Fruit fly (Drosophila melanogaster) whole organism, wandering third instar larva: ENCODE results near the gene Mau2.

Source experiments
- Abd-B ChIP-seq: fragments of >200 bp; optimal IDR thresholded peaks from 2 replicates; lab custom pipeline; 2017; ENCODE audit warnings: missing biosample characterization, missing genetic modification characterization
- CG32264 ChIP-seq: fragments of 200-800 bp; sonication (Bioruptor generic); optimal IDR thresholded peaks from 2 replicates; lab custom pipeline; 2016; ENCODE audit warnings: missing biosample characterization, missing genetic modification characterization
- CG9705 ChIP-seq: fragments of 200-800 bp; sonication (Bioruptor generic); optimal IDR thresholded peaks from 2 replicates; lab custom pipeline; 2018; ENCODE audit warnings: missing biosample characterization, mild to moderate bottlenecking, missing genetic modification characterization
- CrebA ChIP-seq: fragments of 200-800 bp; sonication (Bioruptor generic); optimal IDR thresholded peaks from 2 replicates; lab custom pipeline; 2016; ENCODE audit warnings: missing biosample characterization, mild to moderate bottlenecking, missing genetic modification characterization, borderline replicate concordance
- Dfd ChIP-seq: fragments of >200 bp; optimal IDR thresholded peaks from 2 replicates; lab custom pipeline; 2017; ENCODE audit warnings: missing biosample characterization, missing genetic modification characterization
- Dif ChIP-seq: fragments of 200-275, 200-300 bp; sonication (Bioruptor generic); optimal IDR thresholded peaks from 2 replicates; lab custom pipeline; 2018; ENCODE audit warnings: missing biosample characterization, missing genetic modification characterization; ENCODE audit not compliant: partially characterized antibody
- GATAd ChIP-seq: sonication (Bioruptor generic); optimal IDR thresholded peaks from 2 replicates; lab custom pipeline; 2016; ENCODE audit warnings: missing biosample characterization, missing genetic modification characterization
- HLH106 ChIP-seq: fragments of 200-800 bp; optimal IDR thresholded peaks from 3 replicates; lab custom pipeline; 2019; ENCODE audit warnings: missing biosample characterization, mild to moderate bottlenecking, missing genetic modification characterization, moderate library complexity
- Hnf4 ChIP-seq: fragments of 200-800 bp; sonication (Bioruptor generic); optimal IDR thresholded peaks from 2 replicates; lab custom pipeline; 2016; ENCODE audit warnings: missing biosample characterization, mild to moderate bottlenecking, missing genetic modification characterization
- Hr78 ChIP-seq: fragments of >200 bp; optimal IDR thresholded peaks from 2 replicates; lab custom pipeline; 2017; ENCODE audit warnings: missing biosample characterization, missing genetic modification characterization
- Hr83 ChIP-seq: fragments of 200-300 bp; sonication (Bioruptor generic); optimal IDR thresholded peaks from 2 replicates; lab custom pipeline; 2016; ENCODE audit warnings: missing biosample characterization, mild to moderate bottlenecking, missing genetic modification characterization, moderate library complexity; ENCODE audit not compliant: poor library complexity, severe bottlenecking
- Jra ChIP-seq: sonication (Bioruptor generic); optimal IDR thresholded peaks from 2 replicates; lab custom pipeline; 2016; ENCODE audit warnings: missing biosample characterization, missing genetic modification characterization
- Mio ChIP-seq: sonication (Bioruptor generic); optimal IDR thresholded peaks from 2 replicates; lab custom pipeline; 2016; ENCODE audit warnings: missing biosample characterization, missing genetic modification characterization
- Myc ChIP-seq: fragments of >200 bp; optimal IDR thresholded peaks from 2 replicates; lab custom pipeline; 2017
- N ChIP-seq: fragments of >200 bp; optimal IDR thresholded peaks from 2 replicates; lab custom pipeline; 2018; ENCODE audit warnings: missing biosample characterization, missing external identifiers, missing genetic modification characterization
- OdsH ChIP-seq: fragments of 200-800 bp; sonication (Bioruptor generic); optimal IDR thresholded peaks from 2 replicates; lab custom pipeline; 2016; ENCODE audit warnings: missing biosample characterization, mild to moderate bottlenecking, missing genetic modification characterization
- Rel ChIP-seq, 2 experiments: fragments of 200-800 bp; sonication (Bioruptor generic) in 1 of 2; optimal IDR thresholded peaks; 2 replicates in 1 of 2; 3 replicates in 1 of 2; lab custom pipeline; 2016 to 2019; ENCODE audit warnings: mild to moderate bottlenecking in 2 of 2, missing biosample characterization in 2 of 2, missing genetic modification characterization in 2 of 2, moderate library complexity in 1 of 2
- Sp1 ChIP-seq: fragments of 200-800 bp; sonication (Bioruptor generic); optimal IDR thresholded peaks from 3 replicates; lab custom pipeline; 2019; ENCODE audit warnings: missing biosample characterization, mild to moderate bottlenecking, missing genetic modification characterization, moderate library complexity
- Vsx2 ChIP-seq: fragments of 200-300, 225-300 bp; sonication (Bioruptor generic); optimal IDR thresholded peaks from 2 replicates; lab custom pipeline; 2018; ENCODE audit warnings: missing biosample characterization, missing genetic modification characterization; ENCODE audit not compliant: partially characterized antibody
- br ChIP-seq: fragments of 200-800 bp; sonication (Bioruptor generic); optimal IDR thresholded peaks from 2 replicates; lab custom pipeline; 2016; ENCODE audit warnings: missing biosample characterization, missing genetic modification characterization
- brk ChIP-seq: fragments of 200-800 bp; sonication (Bioruptor generic); optimal IDR thresholded peaks from 2 replicates; lab custom pipeline; 2016; ENCODE audit warnings: missing biosample characterization, mild to moderate bottlenecking, missing genetic modification characterization
- dl ChIP-seq, 2 experiments: fragments of 175-275, 200-275 bp in 1 of 2; fragments of 200-275 bp in 1 of 2; sonication (Bioruptor generic); optimal IDR thresholded peaks; lab custom pipeline; 2018; ENCODE audit warnings: mild to moderate bottlenecking in 2 of 2, missing biosample characterization in 2 of 2, missing genetic modification characterization in 2 of 2, moderate library complexity in 2 of 2; ENCODE audit not compliant: partially characterized antibody in 2 of 2, insufficient read depth in 1 of 2
- dmrt93B ChIP-seq: fragments of 200-800 bp; sonication (Bioruptor generic); optimal IDR thresholded peaks from 2 replicates; lab custom pipeline; 2018; ENCODE audit warnings: missing biosample characterization, mild to moderate bottlenecking, missing genetic modification characterization
- dsf ChIP-seq: sonication (Bioruptor generic); optimal IDR thresholded peaks from 2 replicates; lab custom pipeline; 2016; ENCODE audit warnings: missing biosample characterization, missing genetic modification characterization, borderline replicate concordance
- ey ChIP-seq: fragments of 200-800 bp; sonication (Bioruptor generic); optimal IDR thresholded peaks from 2 replicates; lab custom pipeline; 2016; ENCODE audit warnings: missing biosample characterization, missing genetic modification characterization
- foxo ChIP-seq, 2 experiments: fragments of 200-800 bp; sonication (Bioruptor generic); optimal IDR thresholded peaks; 2 replicates in 1 of 2; 3 replicates in 1 of 2; lab custom pipeline; 2016 to 2017; ENCODE audit warnings: missing biosample characterization in 2 of 2, missing genetic modification characterization in 2 of 2
- fru ChIP-seq: fragments of 200-800 bp; sonication (Bioruptor generic); optimal IDR thresholded peaks from 3 replicates; lab custom pipeline; 2016; ENCODE audit warnings: missing biosample characterization, mild to moderate bottlenecking, missing genetic modification characterization
- h ChIP-seq: fragments of 200-800 bp; sonication (Bioruptor generic); optimal IDR thresholded peaks from 3 replicates; lab custom pipeline; 2016; ENCODE audit warnings: missing biosample characterization, mild to moderate bottlenecking, missing genetic modification characterization
- jim ChIP-seq: fragments of 175-275, 200-325 bp; sonication (Bioruptor generic); optimal IDR thresholded peaks from 2 replicates; lab custom pipeline; 2016; ENCODE audit warnings: missing biosample characterization, mild to moderate bottlenecking, missing genetic modification characterization
- lola ChIP-seq: fragments of >200 bp; optimal IDR thresholded peaks from 2 replicates; lab custom pipeline; 2017; ENCODE audit warnings: missing biosample characterization, missing genetic modification characterization
- pan ChIP-seq: fragments of >200 bp; optimal IDR thresholded peaks from 2 replicates; lab custom pipeline; 2017
- psq ChIP-seq: fragments of 200-800 bp; sonication (Bioruptor generic); optimal IDR thresholded peaks from 3 replicates; lab custom pipeline; 2017; ENCODE audit warnings: missing biosample characterization, mild to moderate bottlenecking, missing genetic modification characterization, moderate library complexity
- rgr ChIP-seq: fragments of 200-800 bp; sonication (Bioruptor generic); optimal IDR thresholded peaks from 3 replicates; lab custom pipeline; 2016; ENCODE audit warnings: missing biosample characterization, mild to moderate bottlenecking, missing genetic modification characterization
- sage ChIP-seq: fragments of 200-800 bp; sonication (Bioruptor generic); optimal IDR thresholded peaks from 2 replicates; lab custom pipeline; 2016; ENCODE audit warnings: missing biosample characterization, mild to moderate bottlenecking, missing genetic modification characterization
- sv ChIP-seq: fragments of 200-800 bp; sonication (Bioruptor generic); optimal IDR thresholded peaks from 3 replicates; lab custom pipeline; 2016; ENCODE audit warnings: missing biosample characterization, missing genetic modification characterization
- tai ChIP-seq: sonication (Bioruptor generic); optimal IDR thresholded peaks from 2 replicates; lab custom pipeline; 2016; ENCODE audit warnings: missing biosample characterization, missing genetic modification characterization
- usp ChIP-seq: fragments of >200 bp; optimal IDR thresholded peaks from 2 replicates; lab custom pipeline; 2017; ENCODE audit warnings: missing biosample characterization, missing genetic modification characterization
- woc ChIP-seq: sonication (Bioruptor generic); optimal IDR thresholded peaks from 2 replicates; lab custom pipeline; 2016; ENCODE audit warnings: missing biosample characterization, mild to moderate bottlenecking, missing genetic modification characterization

Mau2 gene

DNA sequence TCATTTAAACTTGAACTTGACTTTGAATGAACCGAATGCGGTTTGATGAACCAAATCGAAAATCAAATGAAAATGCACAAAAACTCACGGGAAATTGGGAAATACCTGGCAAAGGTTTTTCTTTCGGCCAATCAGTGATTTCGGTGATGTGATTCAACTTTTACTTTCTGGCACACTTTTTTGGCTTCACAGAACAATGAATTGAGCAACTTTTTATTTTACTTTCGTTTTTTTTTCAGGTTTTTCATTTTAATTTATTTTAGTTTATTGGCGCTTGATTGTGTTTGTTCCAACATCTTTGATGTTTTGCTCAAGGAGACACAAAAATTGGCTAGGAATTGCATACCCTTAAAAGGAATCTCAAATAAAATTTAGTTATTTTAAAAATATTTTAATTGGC is 27.5 kb upstream of the Mau2 start, which contains the start of gene Mf:
Gene Mf (minus strand): TSS at position 44 of the 400 bp plus-strand sequence.
- TF ChIP-seq CG32264 (GFP tag; lab: Kevin White, UChicago): no peak
- TF ChIP-seq Rel (GFP tag; optimal IDR thresholded peaks at IDR 0.05; lab: Kevin White, UChicago): no peak
- no peak for TF ChIP-seq Rel (tag; optimal IDR thresholded peaks at IDR 0.05; lab: Kevin White, UChicago)
- TF ChIP-seq CG9705 (GFP tag; lab: Kevin White, UChicago): no peak
- TF ChIP-seq Mio (GFP tag; lab: Kevin White, UChicago): no peak
- no peak for TF ChIP-seq HLH106 (tag; lab: Kevin White, UChicago)
- no peak for TF ChIP-seq Vsx2 (GFP tag; lab: Kevin White, UChicago)
- TF ChIP-seq Jra (GFP tag; lab: Kevin White, UChicago): no peak
- no peak for TF ChIP-seq lola (GFP tag; lab: Kevin White, UChicago)
- TF ChIP-seq Dfd (GFP tag; lab: Kevin White, UChicago): no peak
- TF ChIP-seq dmrt93B (GFP tag; lab: Kevin White, UChicago): no peak
- TF ChIP-seq Sp1 (GFP tag; lab: Kevin White, UChicago): no peak
- no peak for TF ChIP-seq woc (GFP tag; lab: Kevin White, UChicago)
- no peak for TF ChIP-seq h (GFP tag; lab: Kevin White, UChicago)
- no peak for TF ChIP-seq psq (GFP tag; lab: Kevin White, UChicago)
- no peak for TF ChIP-seq Abd-B
- TF ChIP-seq Dif (GFP tag; lab: Kevin White, UChicago): no peak
- TF ChIP-seq usp (GFP tag; lab: Kevin White, UChicago): no peak
- TF ChIP-seq dl (GFP tag; optimal IDR thresholded peaks at IDR 0.05; lab: Kevin White, UChicago; ENCODE audit: insufficient read depth in 1 of 2, partially characterized antibody in 2 of 2): no peak

- TF ChIP-seq jim (GFP tag; lab: Kevin White, UChicago) (peak; percentile 52), usp (GFP tag; lab: Kevin White, UChicago) (no peak), Hr83 (GFP tag; lab: Kevin White, UChicago) (peak; percentile 93), Dfd (GFP tag; lab: Kevin White, UChicago) (no peak), br (GFP tag; lab: Kevin White, UChicago) (peak; percentile 74), Jra (GFP tag; lab: Kevin White, UChicago) (peak; percentile 94), Sp1 (GFP tag; lab: Kevin White, UChicago) (peak; percentile 64), Vsx2 (GFP tag; lab: Kevin White, UChicago) (peak; percentile 92), GATAd (GFP tag; lab: Kevin White, UChicago) (peak; percentile 74), fru (GFP tag; lab: Kevin White, UChicago) (peak; percentile 77), OdsH (GFP tag; lab: Kevin White, UChicago) (peak; percentile 72), dmrt93B (GFP tag; lab: Kevin White, UChicago) (peak; percentile 52), Hnf4 (GFP tag; lab: Kevin White, UChicago) (peak; percentile 92), dsf (GFP tag; lab: Kevin White, UChicago) (peak; percentile 72), psq (GFP tag; lab: Kevin White, UChicago) (peak; percentile 69), Mio (GFP tag; lab: Kevin White, UChicago) (no peak), Myc (lab: Kevin White, UChicago) (peak; percentile 89), CG32264 (GFP tag; lab: Kevin White, UChicago) (peak; percentile 70), sage (GFP tag; lab: Kevin White, UChicago) (peak; percentile 56), CrebA (GFP tag; lab: Kevin White, UChicago) (peak; percentile 64), rgr (GFP tag; lab: Kevin White, UChicago) (peak; percentile 83), HLH106 (tag; lab: Kevin White, UChicago) (peak; percentile 60), sv (peak; percentile 87), Dif (GFP tag; lab: Kevin White, UChicago) (peak; percentile 19), brk (GFP tag; lab: Kevin White, UChicago) (no peak), Abd-B (no peak), woc (GFP tag; lab: Kevin White, UChicago) (peak; percentile 95), pan (lab: Kevin White, UChicago) (no peak), CG9705 (GFP tag; lab: Kevin White, UChicago) (peak; percentile 49), tai (GFP tag; lab: Kevin White, UChicago) (no peak), ey (peak; percentile 82), N (GFP tag; lab: Kevin White, UChicago) (no peak), h (GFP tag; lab: Kevin White, UChicago) (peak; percentile 83), dl (GFP tag; optimal IDR thresholded peaks at IDR 0.05; lab: Kevin White, UChicago; ENCODE audit: insufficient read depth in 1 of 2, partially characterized antibody in 2 of 2) (peak in 1 of 2 experiments; percentile 6), lola (GFP tag; lab: Kevin White, UChicago) (no peak), Rel (GFP tag; optimal IDR thresholded peaks at IDR 0.05; lab: Kevin White, UChicago) (no peak), Rel (tag; optimal IDR thresholded peaks at IDR 0.05; lab: Kevin White, UChicago) (peak; percentile 60), Hr78 (GFP tag; lab: Kevin White, UChicago) (no peak), foxo (GFP tag; optimal IDR thresholded peaks at IDR 0.05; lab: Kevin White, UChicago) (peak; percentile 34 to 83)
These were observed 12.6 kb upstream of the Mau2 start, which contains the start of the genes Kpc1 and CG42542 for dm6 chr3R:15196134-15197034. TSS of gene Kpc1 (minus strand) at chr3R:15196210. TSS of gene CG42542 (plus strand) at chr3R:15196598.
